Fruit fly (Drosophila melanogaster) Kc167 (cell line): Measurements from ENCODE around the gene Nse1.

Experiments used
- h ChIP-seq: fragments of >200 bp; optimal IDR thresholded peaks from 3 replicates; lab custom pipeline; 2018; ENCODE audit warnings: missing external identifiers
- psq ChIP-seq: fragments of >200 bp; optimal IDR thresholded peaks from 2 replicates; lab custom pipeline; 2017; ENCODE audit warnings: missing external identifiers

DNA sequence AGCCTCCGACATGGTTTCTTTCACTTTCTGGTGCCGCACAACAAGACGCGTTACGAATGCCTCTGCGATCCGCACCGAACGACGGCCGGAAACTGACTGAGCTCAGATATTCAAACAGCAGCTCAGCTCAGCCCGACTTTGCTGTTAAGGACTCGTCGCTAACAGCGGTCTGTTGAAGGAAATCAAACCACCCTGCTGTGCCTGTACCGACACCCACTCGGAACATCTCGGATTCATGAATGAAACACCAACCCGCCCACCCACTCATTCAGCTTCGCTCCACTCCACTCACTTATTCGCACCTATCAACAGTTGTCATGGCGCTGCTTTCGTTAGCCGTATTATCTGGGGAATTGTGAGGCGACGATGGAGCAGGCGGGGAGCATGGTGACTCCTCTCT is 45.1 kb downstream of the Nse1 start, which contains the start of gene Oatp26F:
- no peak for TF ChIP-seq psq (lab: Kevin White, UChicago)
- TF ChIP-seq h (lab: Kevin White, UChicago), result no peak
